Worm (Caenorhabditis elegans): ENCODE measurements around the gene C29F7.10.

- TF ChIP-seq php-3 (GFP tag; IDR thresholded peaks at IDR 0.05) (peak; percentile 88), fkh-10 (GFP tag; optimal IDR thresholded peaks at IDR 0.05) (no peak), nhr-25 (tag; optimal IDR thresholded peaks at IDR 0.05; ENCODE audit: borderline replicate concordance, insufficient read depth) (no peak), ama-1 (optimal IDR thresholded peaks at IDR 0.05) (no peak), snpc-4 (tag; optimal IDR thresholded peaks at IDR 0.05) (no peak), aha-1 (tag) (no peak), nhr-237 (tag; optimal IDR thresholded peaks at IDR 0.05) (no peak), F49E8.2 (tag; optimal IDR thresholded peaks at IDR 0.05; ENCODE audit: borderline replicate concordance) (no peak), saeg-2 (GFP tag; IDR thresholded peaks at IDR 0.05) (no peak), zag-1 (tag; optimal IDR thresholded peaks at IDR 0.05) (no peak), Y5F2A.4 (GFP tag; optimal IDR thresholded peaks at IDR 0.05) (no peak), mdl-1 (tag; optimal IDR thresholded peaks at IDR 0.05) (no peak), nhr-77 (tag; optimal IDR thresholded peaks at IDR 0.05) (no peak)
Measured at ce11 chrX:13419884-13420339, 11.4 kb downstream of the C29F7.10 start, which contains the start of gene C29F7.3.
